Worm (Caenorhabditis elegans): ENCODE data around the gene smf-2.
A peak's percentile ranks its signal among the peaks of the same experiment; 100 is the strongest.

smf-2 gene

DNA sequence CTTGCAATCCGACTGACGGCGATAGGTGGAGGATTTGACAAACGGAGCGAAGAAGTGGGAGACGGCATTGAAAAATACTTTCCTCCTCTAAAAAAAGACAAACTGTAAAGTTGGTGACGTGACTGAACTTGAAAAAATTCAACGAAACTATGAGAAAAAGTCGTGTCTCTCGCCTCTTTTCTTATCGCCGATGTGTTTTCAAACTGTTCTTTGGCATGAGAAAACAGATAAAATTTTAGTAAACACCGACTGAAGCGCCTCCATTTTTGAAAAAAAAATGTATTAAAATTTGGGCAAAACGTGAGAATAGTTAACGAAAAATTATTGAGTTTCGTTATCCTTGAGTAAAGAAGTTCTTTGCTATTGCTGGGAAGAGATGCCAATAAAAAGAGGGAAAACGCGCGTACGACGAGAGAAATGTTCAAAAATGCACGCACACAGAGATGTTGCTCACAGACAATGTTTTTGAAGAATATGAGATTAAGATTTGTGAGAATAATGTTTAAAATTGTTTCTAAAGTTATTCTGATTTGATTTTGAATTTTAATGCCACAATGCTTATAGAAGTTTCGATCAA lies 10.4 kb upstream of the smf-2 start:
- TF ChIP-seq mdl-1 (tag; optimal IDR thresholded peaks at IDR 0.05) (peak; percentile 65 to 70), nhr-129 (tag; optimal IDR thresholded peaks at IDR 0.05) (peak; percentile 38), crh-2 (tag; optimal IDR thresholded peaks at IDR 0.05) (peak; percentile 42), skn-1 (tag; optimal IDR thresholded peaks at IDR 0.05) (no peak), unc-55 (GFP tag; optimal IDR thresholded peaks at IDR 0.05) (peak; percentile 55), fos-1 (tag; optimal IDR thresholded peaks at IDR 0.05) (peak; percentile 23), C34F6.9 (tag; optimal IDR thresholded peaks at IDR 0.05) (peak; percentile 33), sma-3 (GFP tag; optimal IDR thresholded peaks at IDR 0.05) (no peak), lsy-2 (tag; optimal IDR thresholded peaks at IDR 0.05) (no peak), sma-9 (GFP tag; optimal IDR thresholded peaks at IDR 0.05) (peak; percentile 26), sma-9 (tag; optimal IDR thresholded peaks at IDR 0.05) (no peak), zag-1 (tag; optimal IDR thresholded peaks at IDR 0.05) (no peak)

DNA sequence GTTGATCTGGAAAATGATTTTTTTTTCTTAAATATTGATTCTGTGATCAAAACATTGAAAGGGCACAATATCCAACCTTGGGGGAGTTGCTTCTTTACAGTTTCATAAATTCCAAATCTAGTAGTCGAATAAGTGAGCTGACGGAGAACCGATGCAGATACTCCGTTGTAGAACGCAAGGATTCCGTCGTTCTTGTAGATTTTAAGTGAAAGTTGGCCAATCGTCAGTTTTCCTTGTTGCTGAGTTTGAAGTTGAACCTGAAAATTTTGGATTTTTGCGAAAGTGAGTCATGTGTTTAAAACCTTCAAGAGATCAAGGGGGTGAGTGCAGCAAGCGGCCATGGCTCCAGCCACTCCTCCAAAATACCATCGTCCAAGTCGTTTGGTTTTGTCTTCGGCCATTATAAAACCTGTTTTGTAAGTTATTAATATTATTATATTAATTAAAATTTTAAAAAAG lies 6.8 kb upstream of the smf-2 start, which contains the start of gene slc-25A10:
Gene slc-25A10 (minus strand): TSS at position 409 of the 459 bp plus-strand sequence.
- no peak for TF ChIP-seq nhr-77 (tag; optimal IDR thresholded peaks at IDR 0.05)
- TF ChIP-seq ZK546.5 (tag; optimal IDR thresholded peaks at IDR 0.05), result no peak
- TF ChIP-seq crh-2 (tag; optimal IDR thresholded peaks at IDR 0.05), result no peak
- no peak for TF ChIP-seq Y55F3AM.14 (GFP tag; optimal IDR thresholded peaks at IDR 0.05)
- no peak for TF ChIP-seq nhr-23 (tag; optimal IDR thresholded peaks at IDR 0.05)
- no peak for TF ChIP-seq nhr-237 (tag; optimal IDR thresholded peaks at IDR 0.05)
- TF ChIP-seq F13H6.1 (tag; optimal IDR thresholded peaks at IDR 0.05), result no peak

DNA sequence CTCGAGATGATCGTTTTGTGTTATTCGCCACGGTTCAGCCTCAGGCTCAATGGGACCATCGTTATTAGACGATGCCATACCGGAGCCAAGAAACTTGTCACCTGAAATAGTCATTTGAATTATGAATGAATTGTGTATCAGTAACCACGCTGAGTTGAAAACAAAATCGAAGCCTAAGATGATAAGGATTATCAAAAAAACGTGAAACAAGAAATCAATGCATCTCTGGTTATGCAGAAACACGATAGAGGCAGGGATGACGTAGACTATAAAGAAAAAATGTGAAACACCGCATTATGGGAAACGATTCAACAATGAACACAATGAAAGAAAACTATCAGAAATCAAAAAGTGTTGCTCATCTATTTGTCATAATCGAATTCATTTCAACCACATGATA lies 4.5 kb upstream of the smf-2 start, which contains the start of gene smf-1:
Gene smf-1 (minus strand): TSS at position 101 of the 400 bp plus-strand sequence.
- TF ChIP-seq ceh-16 (tag; optimal IDR thresholded peaks at IDR 0.05), result no peak
- TF ChIP-seq nhr-25 (tag; optimal IDR thresholded peaks at IDR 0.05), result peak; percentile 10
- no peak for TF ChIP-seq ZK546.5 (tag; optimal IDR thresholded peaks at IDR 0.05)
- no peak for TF ChIP-seq nhr-21 (tag; optimal IDR thresholded peaks at IDR 0.05)
- TF ChIP-seq egl-27 (tag; optimal IDR thresholded peaks at IDR 0.05), result no peak
- TF ChIP-seq Y55F3AM.14 (GFP tag; optimal IDR thresholded peaks at IDR 0.05), result no peak

DNA sequence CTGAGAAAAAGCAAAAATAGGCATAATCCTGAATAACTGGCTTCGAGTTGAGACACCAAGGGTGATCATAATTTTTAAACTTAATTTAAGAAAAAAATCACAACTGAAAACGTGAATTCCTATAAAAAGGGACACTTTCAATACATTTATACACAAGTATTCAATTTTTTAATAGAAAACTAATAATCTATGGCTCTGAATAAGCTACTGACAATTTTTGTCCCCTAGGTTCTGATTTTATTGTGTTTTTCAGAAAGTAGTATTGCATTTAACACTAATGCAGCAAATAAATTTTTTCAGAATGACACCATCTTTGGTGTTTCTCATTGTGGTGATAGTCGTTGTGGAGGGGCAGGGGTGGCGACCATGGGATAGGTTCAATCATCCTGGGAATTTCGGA lies 5.2 kb downstream of the smf-2 start, which contains the start of gene nas-11:
Gene nas-11 (plus strand): TSS at position 301 of the 400 bp plus-strand sequence.
- TF ChIP-seq snpc-4 (tag; optimal IDR thresholded peaks at IDR 0.05), result no peak
- TF ChIP-seq egl-27 (tag; optimal IDR thresholded peaks at IDR 0.05), result no peak
- TF ChIP-seq C34F6.9 (tag; optimal IDR thresholded peaks at IDR 0.05), result no peak
- no peak for TF ChIP-seq fos-1 (tag; optimal IDR thresholded peaks at IDR 0.05)
- no peak for TF ChIP-seq nhr-25 (tag; optimal IDR thresholded peaks at IDR 0.05)
- TF ChIP-seq peb-1 (tag; optimal IDR thresholded peaks at IDR 0.05), result no peak
- TF ChIP-seq Y55F3AM.14 (GFP tag; optimal IDR thresholded peaks at IDR 0.05), result no peak
- TF ChIP-seq unc-55 (GFP tag; optimal IDR thresholded peaks at IDR 0.05), result no peak
- TF ChIP-seq sem-4 (tag; optimal IDR thresholded peaks at IDR 0.05), result no peak
- TF ChIP-seq lsy-2 (tag; optimal IDR thresholded peaks at IDR 0.05), result no peak
- no peak for TF ChIP-seq elt-3 (tag; optimal IDR thresholded peaks at IDR 0.05)
- no peak for TF ChIP-seq nhr-12 (tag; optimal IDR thresholded peaks at IDR 0.05)
- no peak for TF ChIP-seq zag-1 (tag; optimal IDR thresholded peaks at IDR 0.05)
- no peak for TF ChIP-seq nhr-23 (tag; optimal IDR thresholded peaks at IDR 0.05)

DNA sequence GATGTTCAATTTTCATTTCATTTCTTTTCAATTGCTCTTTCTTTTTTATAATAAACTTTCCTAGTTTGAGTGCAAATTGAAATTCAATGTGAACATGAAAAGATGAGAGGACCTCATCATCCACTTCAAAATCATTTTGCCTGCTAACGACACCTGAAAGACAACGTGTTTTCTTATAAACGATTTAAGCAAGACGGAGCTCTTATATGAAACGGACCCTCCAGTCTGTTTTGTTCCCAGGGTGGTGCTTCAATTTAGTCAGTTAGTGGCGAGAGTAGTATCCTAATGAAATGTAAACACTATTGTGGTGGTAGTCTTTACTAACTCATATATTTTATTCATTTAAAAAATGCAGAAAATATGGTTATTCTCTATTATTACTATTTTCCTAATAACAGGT lies 9.3 kb downstream of the smf-2 start, which contains the start of gene acr-3:
Gene acr-3 (plus strand): TSS at position 301 of the 400 bp plus-strand sequence.
- TF ChIP-seq dmd-4 (tag; optimal IDR thresholded peaks at IDR 0.05) (no peak), ama-1 (optimal IDR thresholded peaks at IDR 0.05) (no peak), R02D3.7 (tag; optimal IDR thresholded peaks at IDR 0.05) (no peak), egl-27 (tag; optimal IDR thresholded peaks at IDR 0.05) (no peak), C34F6.9 (tag; optimal IDR thresholded peaks at IDR 0.05) (no peak), ztf-4 (tag; optimal IDR thresholded peaks at IDR 0.05) (no peak), sma-9 (GFP tag; optimal IDR thresholded peaks at IDR 0.05) (no peak), sma-9 (tag; optimal IDR thresholded peaks at IDR 0.05) (no peak), Y55F3AM.14 (GFP tag; optimal IDR thresholded peaks at IDR 0.05) (no peak), unc-62 (GFP tag; optimal IDR thresholded peaks at IDR 0.05) (no peak), mdl-1 (tag; optimal IDR thresholded peaks at IDR 0.05) (no peak), fos-1 (tag; optimal IDR thresholded peaks at IDR 0.05) (no peak), sma-3 (GFP tag; optimal IDR thresholded peaks at IDR 0.05) (no peak), nhr-12 (tag; optimal IDR thresholded peaks at IDR 0.05) (no peak), nhr-25 (tag; optimal IDR thresholded peaks at IDR 0.05) (no peak), mbf-1 (tag; optimal IDR thresholded peaks at IDR 0.05) (no peak), lin-39 (tag; optimal IDR thresholded peaks at IDR 0.05) (no peak), nhr-21 (tag; optimal IDR thresholded peaks at IDR 0.05) (no peak), unc-39 (tag; optimal IDR thresholded peaks at IDR 0.05) (no peak)

Data from whole organism, L2 larva.